Worm (Caenorhabditis elegans): ENCODE measurements around the gene npr-24.
A peak's percentile ranks its signal among the peaks of the same experiment; 100 is the strongest.

npr-24 gene

DNA sequence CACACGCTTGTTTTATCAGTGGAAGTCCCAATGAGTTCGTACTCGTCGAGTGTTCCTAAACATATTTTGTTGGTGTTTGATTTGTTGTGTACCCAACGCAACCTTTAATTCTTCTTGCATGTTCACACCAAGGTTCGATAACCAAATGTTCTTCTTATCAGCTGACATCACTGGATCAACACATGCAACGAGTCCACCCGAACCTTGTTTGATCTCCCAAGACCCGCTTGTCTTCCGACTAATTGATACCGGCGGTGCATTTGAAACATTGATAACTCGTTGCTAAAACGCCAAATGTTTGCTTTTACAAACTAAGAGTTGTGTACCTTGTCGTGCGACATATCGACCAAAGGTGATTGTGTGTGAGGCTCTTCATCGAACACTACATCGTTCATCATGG is 14.9 kb downstream of the npr-24 start (continued):
- TF ChIP-seq nhr-90 (tag; optimal IDR thresholded peaks at IDR 0.05; ENCODE audit: poor library complexity) (no peak), nhr-11 (tag; optimal IDR thresholded peaks at IDR 0.05) (no peak), nhr-77 (tag; optimal IDR thresholded peaks at IDR 0.05) (no peak), efl-3 (GFP tag; optimal IDR thresholded peaks at IDR 0.05) (no peak), pqm-1 (tag; optimal IDR thresholded peaks at IDR 0.05) (peak; percentile 64), pag-3 (tag; optimal IDR thresholded peaks at IDR 0.05; ENCODE audit: borderline replicate concordance, insufficient read depth) (no peak), rnt-1 (tag; optimal IDR thresholded peaks at IDR 0.05) (no peak)

DNA sequence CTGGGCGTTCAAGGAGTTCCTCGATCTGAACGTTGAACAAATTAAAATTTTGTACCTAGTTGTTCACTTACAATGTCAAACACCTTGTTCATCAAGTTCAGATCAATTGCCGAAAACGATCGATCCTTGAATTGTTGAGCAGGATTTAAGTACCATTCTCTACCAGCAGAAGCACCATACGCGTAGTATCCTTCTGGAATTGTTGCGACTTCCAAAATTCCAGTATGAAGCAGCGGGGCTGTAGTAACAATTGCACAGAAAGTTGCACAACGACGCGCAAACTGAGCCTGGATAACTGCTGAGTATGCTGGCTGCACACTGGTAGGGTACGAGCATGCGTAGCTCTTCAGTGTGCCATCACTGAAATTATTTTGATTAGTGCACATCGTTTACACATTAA is 18.2 kb downstream of the npr-24 start:
- TF ChIP-seq mep-1 (tag; optimal IDR thresholded peaks at IDR 0.05) (no peak), nhr-12 (tag; optimal IDR thresholded peaks at IDR 0.05) (no peak), ces-1 (GFP tag; optimal IDR thresholded peaks at IDR 0.05) (no peak), nhr-237 (tag; optimal IDR thresholded peaks at IDR 0.05) (no peak)

DNA sequence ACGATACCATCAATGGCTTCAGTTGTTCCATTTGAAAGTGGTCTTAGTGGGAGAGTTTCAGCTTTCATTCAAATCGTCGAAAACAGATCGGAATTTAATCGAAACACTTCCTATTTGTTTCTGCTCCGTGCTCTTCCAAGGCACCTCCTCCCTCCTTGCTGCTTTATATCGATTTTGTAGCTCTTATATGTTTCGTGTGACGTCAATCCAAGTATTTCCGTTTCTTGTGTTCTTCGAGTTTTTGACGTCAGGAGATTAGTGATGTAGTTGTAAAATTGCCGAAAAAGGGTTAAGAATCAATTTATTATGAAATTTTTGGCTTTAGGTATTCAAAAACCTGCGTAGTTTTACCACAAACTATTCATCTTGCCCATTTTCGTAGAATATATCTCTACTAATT is 20.0 kb downstream of the npr-24 start, which contains the start of gene ZK54.3:
TSS of gene ZK54.3 (minus strand) at position 391 of the 400 bp plus-strand sequence.
- TF ChIP-seq ces-1 (GFP tag; optimal IDR thresholded peaks at IDR 0.05) (no peak), aha-1 (tag; optimal IDR thresholded peaks at IDR 0.05) (no peak), nhr-71 (tag; optimal IDR thresholded peaks at IDR 0.05) (peak; percentile 47), nhr-12 (tag; optimal IDR thresholded peaks at IDR 0.05) (no peak), egl-27 (tag; optimal IDR thresholded peaks at IDR 0.05) (no peak), rnt-1 (tag; optimal IDR thresholded peaks at IDR 0.05) (no peak), zip-4 (GFP tag; optimal IDR thresholded peaks at IDR 0.05) (no peak), hlh-4 (tag; optimal IDR thresholded peaks at IDR 0.05) (no peak), ceh-82 (tag; optimal IDR thresholded peaks at IDR 0.05) (no peak), alr-1 (tag; optimal IDR thresholded peaks at IDR 0.05; ENCODE audit: borderline replicate concordance) (no peak), ztf-4 (tag; optimal IDR thresholded peaks at IDR 0.05) (no peak), lin-15B (tag; optimal IDR thresholded peaks at IDR 0.05) (no peak), C34B4.2 (tag; optimal IDR thresholded peaks at IDR 0.05) (no peak), irx-1 (tag; optimal IDR thresholded peaks at IDR 0.05) (no peak), dpl-1 (GFP tag; optimal IDR thresholded peaks at IDR 0.05) (no peak), blmp-1 (tag; optimal IDR thresholded peaks at IDR 0.05) (no peak), nhr-90 (tag; optimal IDR thresholded peaks at IDR 0.05; ENCODE audit: poor library complexity) (no peak), fos-1 (tag; optimal IDR thresholded peaks at IDR 0.05) (no peak), nhr-11 (tag; optimal IDR thresholded peaks at IDR 0.05) (no peak), unc-30 (tag; optimal IDR thresholded peaks at IDR 0.05) (no peak), pax-3 (tag; optimal IDR thresholded peaks at IDR 0.05) (no peak), vab-15 (tag; optimal IDR thresholded peaks at IDR 0.05) (no peak), C16A3.4 (tag; optimal IDR thresholded peaks at IDR 0.05) (no peak), nhr-47 (tag; optimal IDR thresholded peaks at IDR 0.05) (peak; percentile 17), C04F5.9 (tag; optimal IDR thresholded peaks at IDR 0.05) (no peak), zag-1 (tag; optimal IDR thresholded peaks at IDR 0.05) (no peak), hpl-2 (GFP tag; optimal IDR thresholded peaks at IDR 0.05) (no peak), lin-13 (GFP tag; optimal IDR thresholded peaks at IDR 0.05) (no peak), swsn-7 (tag; optimal IDR thresholded peaks at IDR 0.05) (peak; percentile 19), elt-3 (tag; optimal IDR thresholded peaks at IDR 0.05) (no peak), ceh-63 (GFP tag; optimal IDR thresholded peaks at IDR 0.05) (no peak), nhr-237 (tag; optimal IDR thresholded peaks at IDR 0.05) (no peak), lin-39 (tag; optimal IDR thresholded peaks at IDR 0.05) (no peak), lin-14 (GFP tag; optimal IDR thresholded peaks at IDR 0.05) (peak; percentile 69), ama-1 (optimal IDR thresholded peaks at IDR 0.05) (no peak), snu-23 (GFP tag; optimal IDR thresholded peaks at IDR 0.05) (no peak), dsc-1 (tag; optimal IDR thresholded peaks at IDR 0.05) (peak; percentile 34), efl-3 (GFP tag; optimal IDR thresholded peaks at IDR 0.05) (no peak), jun-1 (tag; optimal IDR thresholded peaks at IDR 0.05) (no peak), mab-9 (GFP tag; IDR thresholded peaks at IDR 0.05) (no peak), nhr-84 (tag; optimal IDR thresholded peaks at IDR 0.05) (no peak), egl-13 (tag; optimal IDR thresholded peaks at IDR 0.05) (peak; percentile 3), mep-1 (tag; optimal IDR thresholded peaks at IDR 0.05) (peak; percentile 13), nhr-76 (tag; optimal IDR thresholded peaks at IDR 0.05) (no peak), fkh-8 (tag; optimal IDR thresholded peaks at IDR 0.05) (peak; percentile 35), unc-130 (tag; optimal IDR thresholded peaks at IDR 0.05) (no peak)

Measured in whole organism, L1 larva.